Fruit fly (Drosophila melanogaster): ENCODE measurements around the gene Dph1.

Gene Dph1

DNA sequence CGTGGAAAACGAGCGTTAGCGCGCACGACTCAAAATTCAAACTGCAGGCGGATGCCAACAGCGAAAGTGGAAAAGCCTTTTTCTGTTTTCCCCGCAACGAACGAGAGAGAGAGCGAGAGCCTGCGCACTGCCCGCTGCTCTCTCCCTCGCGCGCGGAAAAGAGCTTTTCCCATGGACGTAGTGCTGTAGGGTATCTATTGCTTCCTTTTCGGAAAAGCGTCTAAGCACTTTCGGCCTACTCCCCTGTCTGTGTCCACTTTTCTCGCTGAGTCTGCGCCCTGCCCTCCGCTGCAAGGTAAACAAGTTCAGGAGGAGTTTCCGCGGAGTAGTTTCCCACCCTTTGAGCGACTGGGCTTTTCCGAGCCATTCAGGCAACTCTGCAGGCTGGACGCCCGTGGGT is 16.5 kb downstream of the Dph1 start, which contains the start of gene CG32085 (continued):
- no peak for TF ChIP-seq Spps (tag; optimal IDR thresholded peaks at IDR 0.05)
- no peak for TF ChIP-seq CG8359 (GFP tag; optimal IDR thresholded peaks at IDR 0.05; ENCODE audit: borderline replicate concordance)
- TF ChIP-seq CG6689 (GFP tag; IDR thresholded peaks at IDR 0.05), result 0 out of 2 replicates have a peak, but pooled peaks have one; percentile 30
- TF ChIP-seq BtbVII (GFP tag; optimal IDR thresholded peaks at IDR 0.05), result peak; percentile 36
- no peak for TF ChIP-seq CG7745 (tag; optimal IDR thresholded peaks at IDR 0.05)
- peak; percentile 17 for TF ChIP-seq CG3163 (GFP tag; optimal IDR thresholded peaks at IDR 0.05)
- TF ChIP-seq sob (GFP tag; IDR thresholded peaks at IDR 0.05), result peak; percentile 80
- TF ChIP-seq CG4820 (GFP tag; optimal IDR thresholded peaks at IDR 0.05), result peak; percentile 22
- TF ChIP-seq Sin3A (optimal IDR thresholded peaks at IDR 0.05), result no peak
- TF ChIP-seq h (optimal IDR thresholded peaks at IDR 0.05), result no peak
- TF ChIP-seq CG5245 (GFP tag; optimal IDR thresholded peaks at IDR 0.05), result peak; percentile 69
- TF ChIP-seq CG17829 (tag; optimal IDR thresholded peaks at IDR 0.05), result peak; percentile 35
- TF ChIP-seq bab2 (GFP tag; optimal IDR thresholded peaks at IDR 0.05), result peak; percentile 33
- peak; percentile 28 for TF ChIP-seq ERR (GFP tag; optimal IDR thresholded peaks at IDR 0.05)
- TF ChIP-seq pita (GFP tag; optimal IDR thresholded peaks at IDR 0.05), result no peak
- no peak for TF ChIP-seq ato (GFP tag; IDR thresholded peaks at IDR 0.05; ENCODE audit: partially characterized antibody)
- no peak for TF ChIP-seq CG8290 (GFP tag; optimal IDR thresholded peaks at IDR 0.05)
- peak in 1 of 2 experiments; percentile 92 for TF ChIP-seq CG8290 (tag; optimal IDR thresholded peaks at IDR 0.05)
- TF ChIP-seq E2f1 (GFP tag; IDR thresholded peaks at IDR 0.05), result peak; percentile 68
- no peak for TF ChIP-seq CG8765 (GFP tag; IDR thresholded peaks at IDR 0.05)
- TF ChIP-seq CG12744 (GFP tag; optimal IDR thresholded peaks at IDR 0.05), result no peak
- TF ChIP-seq sr (GFP tag; IDR thresholded peaks at IDR 0.05), result 0 out of 3 replicates have a peak, but pooled peaks have one; percentile 55
- TF ChIP-seq CG8478 (optimal IDR thresholded peaks at IDR 0.05), result no peak
- no peak for TF ChIP-seq unc-4 (GFP tag; IDR thresholded peaks at IDR 0.05; ENCODE audit: partially characterized antibody)
- TF ChIP-seq CG8089 (GFP tag; optimal IDR thresholded peaks at IDR 0.05), result no peak
- TF ChIP-seq CG4424 (GFP tag; optimal IDR thresholded peaks at IDR 0.05), result peak; percentile 51
- no peak for TF ChIP-seq D (optimal IDR thresholded peaks at IDR 0.05)
- TF ChIP-seq D (GFP tag; optimal IDR thresholded peaks at IDR 0.05), result no peak
- 0 out of 2 replicates have a peak, but pooled peaks have one; percentile 49 for TF ChIP-seq gsb (GFP tag; IDR thresholded peaks at IDR 0.05)
- peak; percentile 30 for TF ChIP-seq CG11723 (GFP tag; optimal IDR thresholded peaks at IDR 0.05)
- peak; percentile 69 for TF ChIP-seq CG12071 (GFP tag; optimal IDR thresholded peaks at IDR 0.05)
- TF ChIP-seq danr (GFP tag; IDR thresholded peaks at IDR 0.05), result no peak
- TF ChIP-seq trem (tag; optimal IDR thresholded peaks at IDR 0.05), result no peak
- TF ChIP-seq CG18262 (tag; optimal IDR thresholded peaks at IDR 0.05), result no peak
- no peak for TF ChIP-seq cg (GFP tag; optimal IDR thresholded peaks at IDR 0.05)
- no peak for TF ChIP-seq Blimp-1 (GFP tag; optimal IDR thresholded peaks at IDR 0.05)
- peak; percentile 25 for TF ChIP-seq Six4 (GFP tag; optimal IDR thresholded peaks at IDR 0.05)
- peak; percentile 82 for TF ChIP-seq vvl (GFP tag; IDR thresholded peaks at IDR 0.05)
- TF ChIP-seq shn (GFP tag; optimal IDR thresholded peaks at IDR 0.05), result peak; percentile 42
- TF ChIP-seq Ets97D (GFP tag; optimal IDR thresholded peaks at IDR 0.05), result peak; percentile 17
- TF ChIP-seq CG14014 (GFP tag; IDR thresholded peaks at IDR 0.05), result peak; percentile 70
- TF ChIP-seq MBD-R2 (GFP tag; IDR thresholded peaks at IDR 0.05), result peak; percentile 53; the same call in 1 of the 2 replicates
- peak; percentile 57 for TF ChIP-seq Ptx1 (GFP tag; IDR thresholded peaks at IDR 0.05)
- peak; percentile 76 for TF ChIP-seq Meics (GFP tag; optimal IDR thresholded peaks at IDR 0.05)
- no peak for TF ChIP-seq gcm (GFP tag; optimal IDR thresholded peaks at IDR 0.05)
- peak; percentile 62 for TF ChIP-seq Hand (GFP tag; optimal IDR thresholded peaks at IDR 0.05)
- TF ChIP-seq CG8281 (tag; optimal IDR thresholded peaks at IDR 0.05), result no peak
- TF ChIP-seq NfI (GFP tag; optimal IDR thresholded peaks at IDR 0.05), result peak; percentile 45
- TF ChIP-seq ash1 (GFP tag; optimal IDR thresholded peaks at IDR 0.05), result no peak
- TF ChIP-seq abd-A (tag; optimal IDR thresholded peaks at IDR 0.05), result no peak
- TF ChIP-seq Hsf (GFP tag; optimal IDR thresholded peaks at IDR 0.05), result peak; percentile 46
- peak; percentile 12 for TF ChIP-seq Dp (GFP tag; optimal IDR thresholded peaks at IDR 0.05)
- TF ChIP-seq emc (GFP tag; optimal IDR thresholded peaks at IDR 0.05), result no peak

Measured in whole organism, embryonic.